Worm (Caenorhabditis elegans) whole organism, early embryonic: ENCODE data around the gene tag-335.
"Not testable (repeated sequence)": the region's sequence is repeated elsewhere in the genome, so short reads cannot be mapped to it uniquely, and the experiment has no call there.

Experiments used
- B0310.2 ChIP-seq: sonication (generic microtip); optimal IDR thresholded peaks from 2 replicates; lab custom pipeline; 2016; ENCODE audit warnings: mild to moderate bottlenecking, missing genetic modification characterization, missing compliant biosample characterization
- F13C5.2 ChIP-seq: sonication (generic microtip); optimal IDR thresholded peaks from 2 replicates; lab custom pipeline; 2017; ENCODE audit warnings: mild to moderate bottlenecking, missing genetic modification characterization, inconsistent platforms, missing compliant biosample characterization
- aly-1 ChIP-seq: sonication (generic microtip); optimal IDR thresholded peaks from 2 replicates; lab custom pipeline; 2016; ENCODE audit warnings: missing genetic modification characterization, missing compliant biosample characterization
- ama-1 ChIP-seq: fragments of 150-350 bp; optimal IDR thresholded peaks from 2 replicates; lab custom pipeline; 2014
- ceh-13 ChIP-seq: fragments of 200-800 bp; sonication (Bioruptor generic); optimal IDR thresholded peaks from 2 replicates; lab custom pipeline; 2018; ENCODE audit warnings: mild to moderate bottlenecking, missing genetic modification characterization, missing compliant biosample characterization
- ceh-36 ChIP-seq: sonication (generic microtip); optimal IDR thresholded peaks from 2 replicates; lab custom pipeline; 2016; ENCODE audit warnings: missing genetic modification characterization, inconsistent platforms, missing compliant biosample characterization
- ets-7 ChIP-seq: sonication (generic microtip); optimal IDR thresholded peaks from 2 replicates; lab custom pipeline; 2016; ENCODE audit warnings: missing genotype, missing genetic modification characterization, missing compliant biosample characterization
- flt-1 ChIP-seq: fragments of 200-800 bp; sonication (Bioruptor generic); IDR thresholded peaks from 2 replicates; pipeline ENCODE4 v1.3.6; 2022; ENCODE audit warnings: missing genetic modification characterization, missing compliant biosample characterization
- hmbx-1 ChIP-seq: sonication (generic microtip); optimal IDR thresholded peaks from 2 replicates; lab custom pipeline; 2016; ENCODE audit warnings: mild to moderate bottlenecking, missing genetic modification characterization, missing compliant biosample characterization
- hmg-4 ChIP-seq: fragments of 200-800 bp; sonication (Bioruptor generic); optimal IDR thresholded peaks from 2 replicates; lab custom pipeline; 2018; ENCODE audit warnings: mild to moderate bottlenecking, missing genetic modification characterization, missing compliant biosample characterization
- hnd-1 ChIP-seq: sonication (generic microtip); optimal IDR thresholded peaks from 2 replicates; lab custom pipeline; 2016; ENCODE audit warnings: missing genetic modification characterization, missing compliant biosample characterization
- pes-1 ChIP-seq: fragments of 200-800 bp; sonication (Bioruptor generic); IDR thresholded peaks from 2 replicates; pipeline ENCODE4 v1.3.6; 2022; ENCODE audit warnings: missing genetic modification reagents, missing genetic modification characterization, missing compliant biosample characterization
- scrt-1 ChIP-seq: fragments of 200-800 bp; sonication (Bioruptor generic); IDR thresholded peaks from 2 replicates; pipeline ENCODE4 v1.3.6; 2022; ENCODE audit warnings: missing genetic modification characterization, missing compliant biosample characterization
- sea-1 ChIP-seq: fragments of 200-800 bp; sonication (Bioruptor generic); conservative IDR thresholded peaks from 2 replicates; pipeline ENCODE4 v1.3.6; 2022; ENCODE audit warnings: missing genetic modification characterization, missing compliant biosample characterization
- tbx-11 ChIP-seq: fragments of 200-800 bp; sonication (Bioruptor generic); IDR thresholded peaks from 2 replicates; pipeline ENCODE4 v1.3.6; 2022; ENCODE audit warnings: missing genetic modification characterization, missing compliant biosample characterization
- tbx-37 ChIP-seq: fragments of 200-800 bp; sonication (Bioruptor generic); conservative IDR thresholded peaks from 2 replicates; pipeline ENCODE4 v1.3.6; 2022; ENCODE audit warnings: missing genetic modification reagents, missing genetic modification characterization, missing compliant biosample characterization
- tra-4 ChIP-seq: sonication (generic microtip); optimal IDR thresholded peaks from 2 replicates; lab custom pipeline; 2017; ENCODE audit warnings: missing genetic modification characterization, missing compliant biosample characterization

The tag-335 gene

DNA sequence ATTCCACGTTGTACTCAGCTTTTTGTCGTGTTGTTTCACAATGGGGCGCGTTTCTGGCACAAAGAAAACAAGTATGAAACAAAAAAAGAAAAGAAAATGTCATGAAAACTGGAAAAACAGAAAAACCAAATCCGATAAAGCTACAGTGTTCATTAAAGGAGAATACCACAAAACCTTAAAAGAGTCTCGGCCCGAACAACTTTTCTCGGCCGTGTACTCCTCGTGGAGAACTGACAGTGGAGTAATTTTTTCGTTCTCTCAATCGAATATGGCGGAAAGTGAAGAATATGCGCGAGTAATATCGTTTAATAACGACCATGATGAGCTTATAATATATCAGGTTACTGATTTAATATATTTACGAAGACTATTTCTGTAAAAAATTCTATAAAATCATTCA is at the start of gene tag-335, which contains the start of gene vkmt-1:
Gene tag-335 (minus strand): TSS at position 88 of the 400 bp plus-strand sequence.
Gene vkmt-1 (plus strand): TSS at position 219 of the 400 bp plus-strand sequence.
- TF ChIP-seq sea-1 (GFP tag; lab: Robert Waterston, UW) (no peak), ama-1 (lab: Kevin White, UChicago) (no peak), hnd-1 (tag; lab: Kevin White, UChicago) (no peak), B0310.2 (no peak), ets-7 (tag; lab: Kevin White, UChicago) (no peak), ceh-36 (tag; lab: Kevin White, UChicago) (no peak), tbx-11 (GFP tag; lab: Robert Waterston, UW) (no peak), aly-1 (tag; lab: Kevin White, UChicago) (no peak), scrt-1 (no peak), F13C5.2 (tag; lab: Kevin White, UChicago) (no peak), flt-1 (GFP tag; lab: Robert Waterston, UW) (no peak), pes-1 (GFP tag; lab: Robert Waterston, UW) (no peak), hmbx-1 (tag; lab: Kevin White, UChicago) (no peak), tra-4 (no peak), tbx-37 (GFP tag; lab: Robert Waterston, UW) (no peak), ceh-13 (no peak), hmg-4 (GFP tag; lab: Kevin White, UChicago) (no peak)

- not testable (repeated sequence) for TF ChIP-seq F13C5.2, ets-7, aly-1 (tag; lab: Kevin White, UChicago)
Observed at ce11 chrIV:12326932-12327331, 48.5 kb upstream of the tag-335 start, which contains the start of gene F19B6.3. Gene F19B6.3, plus strand, starts transcription at chrIV:12327232.

ce11 chrIV:12311597-12311996 is 33.2 kb upstream of the tag-335 start, which contains the start of gene oac-58:
Gene oac-58, minus strand, starts transcription at chrIV:12311697.
- TF ChIP-seq aly-1 (tag; lab: Kevin White, UChicago) (no peak), ceh-13 (no peak), hmbx-1 (tag; lab: Kevin White, UChicago) (no peak), sea-1 (GFP tag; lab: Robert Waterston, UW) (no peak), pes-1 (GFP tag; lab: Robert Waterston, UW) (no peak), ama-1 (lab: Kevin White, UChicago) (no peak), B0310.2 (no peak), hnd-1 (tag; lab: Kevin White, UChicago) (no peak), ets-7 (tag; lab: Kevin White, UChicago) (no peak), ceh-36 (tag; lab: Kevin White, UChicago) (no peak), scrt-1 (no peak), tra-4 (no peak), flt-1 (GFP tag; lab: Robert Waterston, UW) (no peak)

DNA sequence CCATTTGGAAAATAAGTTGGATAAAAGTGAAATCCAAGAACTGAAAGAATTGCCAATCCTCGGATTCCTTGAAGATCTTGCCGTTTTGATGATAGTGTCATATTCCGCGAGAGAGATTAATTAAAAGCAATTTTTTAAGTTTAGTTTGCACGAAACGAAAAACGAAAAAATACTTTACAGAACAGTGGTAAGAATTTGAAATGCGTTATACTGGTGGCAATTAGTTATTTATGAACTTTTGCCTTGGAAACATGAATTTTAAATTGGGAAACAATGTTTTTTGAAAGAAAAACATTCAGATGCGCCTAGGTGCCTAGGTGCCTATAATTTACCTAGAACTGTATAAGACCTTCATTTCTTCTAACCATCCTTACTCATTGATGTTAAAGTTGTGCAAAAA is 29.3 kb upstream of the tag-335 start, which contains the start of gene oac-57:
Gene oac-57 (minus strand): TSS at position 101 of the 400 bp plus-strand sequence.
- TF ChIP-seq hmg-4 (GFP tag; lab: Kevin White, UChicago), result no peak
- no peak for TF ChIP-seq ceh-13
- no peak for TF ChIP-seq pes-1 (GFP tag; lab: Robert Waterston, UW)
- no peak for TF ChIP-seq ets-7 (tag; lab: Kevin White, UChicago)
- no peak for TF ChIP-seq tra-4
- TF ChIP-seq B0310.2, result no peak
- TF ChIP-seq tbx-11 (GFP tag; lab: Robert Waterston, UW), result no peak
- TF ChIP-seq hmbx-1 (tag; lab: Kevin White, UChicago), result no peak

ce11 chrIV:12305956-12306355 is 27.6 kb upstream of the tag-335 start:
- no peak for TF ChIP-seq hmbx-1 (tag; lab: Kevin White, UChicago)
- TF ChIP-seq scrt-1, result no peak
- TF ChIP-seq pes-1 (GFP tag; lab: Robert Waterston, UW), result no peak
- no peak for TF ChIP-seq F13C5.2 (tag; lab: Kevin White, UChicago)
- TF ChIP-seq aly-1 (tag; lab: Kevin White, UChicago), result no peak
- no peak for TF ChIP-seq ceh-13
- TF ChIP-seq tbx-37 (GFP tag; lab: Robert Waterston, UW), result no peak
- TF ChIP-seq hmg-4 (GFP tag; lab: Kevin White, UChicago), result no peak
- no peak for TF ChIP-seq sea-1 (GFP tag; lab: Robert Waterston, UW)
- no peak for TF ChIP-seq tbx-11 (GFP tag; lab: Robert Waterston, UW)

DNA sequence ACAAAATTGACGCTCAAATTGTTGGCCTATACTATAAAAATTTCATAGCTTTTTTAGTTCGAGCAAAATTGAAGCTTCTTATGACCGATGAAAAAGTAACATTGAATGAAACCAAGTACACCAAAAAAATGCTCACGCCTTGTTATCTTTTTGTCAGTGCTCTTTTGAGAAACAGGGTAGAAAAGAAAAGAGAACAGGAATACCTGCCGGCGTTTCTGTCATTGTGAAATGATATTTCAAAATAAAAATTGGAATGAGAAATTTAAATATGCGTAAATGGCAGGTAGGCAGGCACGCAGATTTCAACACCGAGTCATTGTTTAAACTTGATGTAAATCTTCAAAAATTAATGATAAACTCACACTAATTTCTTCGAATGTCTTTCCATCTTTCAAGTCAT is 26.4 kb upstream of the tag-335 start:
- no peak for TF ChIP-seq tbx-37 (GFP tag; lab: Robert Waterston, UW)

DNA sequence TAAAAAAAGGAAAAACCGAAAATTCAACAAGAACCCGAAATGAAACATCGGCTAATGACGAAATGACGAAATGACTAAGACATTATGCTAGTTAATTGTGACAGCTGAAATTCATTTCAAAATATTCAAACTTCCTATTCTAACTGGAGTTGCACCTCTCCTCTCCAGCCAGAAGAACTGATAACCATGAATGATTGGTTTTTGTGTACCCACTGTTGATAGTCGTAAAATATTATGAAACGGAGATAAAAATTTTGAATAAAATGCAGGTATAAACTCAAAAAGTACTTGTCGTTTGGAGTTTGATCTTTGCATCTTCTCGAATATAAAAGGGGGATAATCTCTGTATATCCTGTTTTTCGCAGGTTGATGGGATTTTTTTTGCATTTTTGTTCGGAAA is 24.5 kb upstream of the tag-335 start:
- TF ChIP-seq pes-1 (GFP tag; lab: Robert Waterston, UW), result no peak
- no peak for TF ChIP-seq hmg-4 (GFP tag; lab: Kevin White, UChicago)
- no peak for TF ChIP-seq aly-1 (tag; lab: Kevin White, UChicago)
- no peak for TF ChIP-seq hmbx-1 (tag; lab: Kevin White, UChicago)
- no peak for TF ChIP-seq tbx-11 (GFP tag; lab: Robert Waterston, UW)
- no peak for TF ChIP-seq scrt-1
- TF ChIP-seq ceh-36 (tag; lab: Kevin White, UChicago), result no peak
- TF ChIP-seq tra-4, result no peak
- no peak for TF ChIP-seq sea-1 (GFP tag; lab: Robert Waterston, UW)
- TF ChIP-seq hnd-1 (tag; lab: Kevin White, UChicago), result no peak

DNA sequence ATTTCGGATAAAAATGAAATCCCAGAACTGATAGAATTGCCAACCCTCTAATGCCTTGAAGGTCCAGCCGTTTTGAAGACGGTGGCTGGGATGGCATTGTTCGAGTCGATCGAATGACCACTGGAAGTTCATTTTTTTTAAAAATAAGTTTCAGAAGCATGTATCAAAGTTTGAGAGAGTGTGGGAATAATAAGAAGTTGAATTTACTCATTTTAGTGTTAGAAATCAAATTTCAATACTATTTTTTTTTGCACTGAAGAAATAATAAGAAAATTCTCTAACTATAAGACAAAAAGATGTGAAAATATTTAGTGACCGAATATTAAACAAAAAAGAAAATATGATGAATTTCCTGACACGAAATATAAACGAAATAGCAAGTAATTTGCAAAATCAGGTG is 22.8 kb upstream of the tag-335 start, which contains the start of gene oac-59:
Gene oac-59 (minus strand): TSS at position 101 of the 400 bp plus-strand sequence.
- no peak for TF ChIP-seq ets-7 (tag; lab: Kevin White, UChicago)
